Worm (Caenorhabditis elegans): ENCODE measurements around the gene tcc-1.
"Not testable (repeated sequence)": the region's sequence is repeated elsewhere in the genome, so short reads cannot be mapped to it uniquely, and the experiment has no call there.

The tcc-1 gene

ce11 chrV:17855889-17856288 lies at the start of gene tcc-1:
Gene tcc-1, minus strand, starts transcription at chrV:17855989.
- TF ChIP-seq pqm-1 (tag; optimal IDR thresholded peaks at IDR 0.05) (no peak), C16A3.4 (tag; optimal IDR thresholded peaks at IDR 0.05) (no peak), lin-35 (GFP tag; optimal IDR thresholded peaks at IDR 0.05) (no peak), grh-1 (GFP tag; IDR thresholded peaks at IDR 0.05) (no peak), unc-98 (GFP tag; IDR thresholded peaks at IDR 0.05) (no peak)

ce11 chrV:17903829-17904228 lies 48.0 kb upstream of the tcc-1 start, which contains the start of gene C06H5.14:
Gene C06H5.14, plus strand, starts transcription at chrV:17904129.
- TF ChIP-seq snpc-4 (tag; optimal IDR thresholded peaks at IDR 0.05); ceh-63 (GFP tag; optimal IDR thresholded peaks at IDR 0.05); lin-13 (GFP tag; optimal IDR thresholded peaks at IDR 0.05): not testable (repeated sequence)

- TF ChIP-seq aly-2 (tag; optimal IDR thresholded peaks at IDR 0.05): no peak
- no peak for TF ChIP-seq pag-3 (tag; optimal IDR thresholded peaks at IDR 0.05; ENCODE audit: borderline replicate concordance, insufficient read depth)
- TF ChIP-seq nhr-90 (tag; optimal IDR thresholded peaks at IDR 0.05; ENCODE audit: poor library complexity): no peak
- no peak for TF ChIP-seq pqm-1 (tag; optimal IDR thresholded peaks at IDR 0.05)
- TF ChIP-seq lin-35 (GFP tag; optimal IDR thresholded peaks at IDR 0.05): no peak
- no peak for TF ChIP-seq ces-1 (GFP tag; optimal IDR thresholded peaks at IDR 0.05)
- TF ChIP-seq ceh-90 (tag; optimal IDR thresholded peaks at IDR 0.05): no peak
- no peak for TF ChIP-seq nhr-71 (tag; optimal IDR thresholded peaks at IDR 0.05)
- TF ChIP-seq ztf-4 (tag; optimal IDR thresholded peaks at IDR 0.05): no peak
- TF ChIP-seq fkh-8 (tag; optimal IDR thresholded peaks at IDR 0.05): no peak
- TF ChIP-seq nhr-237 (tag; optimal IDR thresholded peaks at IDR 0.05): no peak
- TF ChIP-seq nhr-20 (tag; optimal IDR thresholded peaks at IDR 0.05): no peak
- TF ChIP-seq lin-39 (tag; optimal IDR thresholded peaks at IDR 0.05): no peak
- no peak for TF ChIP-seq hlh-17 (GFP tag; optimal IDR thresholded peaks at IDR 0.05; ENCODE audit: borderline replicate concordance)
Measured at ce11 chrV:17899503-17899902, 43.7 kb upstream of the tcc-1 start, which contains the start of gene fbxa-157. Gene fbxa-157, plus strand, starts transcription at chrV:17899803.

ce11 chrV:17897646-17898045 lies 41.9 kb upstream of the tcc-1 start, which contains the start of gene C06H5.13:
Gene C06H5.13, minus strand, starts transcription at chrV:17897746.
- TF ChIP-seq unc-86, egl-13, pax-3 (tag; optimal IDR thresholded peaks at IDR 0.05): not testable (repeated sequence)

ce11 chrV:17896736-17897353 lies 41.1 kb upstream of the tcc-1 start, which contains the start of gene fbxa-156:
Gene fbxa-156, minus strand, starts transcription at chrV:17896786.
- TF ChIP-seq elt-2 (tag; optimal IDR thresholded peaks at IDR 0.05) (peak; percentile 25), aha-1 (tag; optimal IDR thresholded peaks at IDR 0.05) (no peak)

- not testable (repeated sequence) for TF ChIP-seq skn-1, unc-30, snpc-4 (tag; optimal IDR thresholded peaks at IDR 0.05)
Measured at ce11 chrV:17894485-17894884, 38.7 kb upstream of the tcc-1 start, which contains the start of gene C06H5.12. Gene C06H5.12, plus strand, starts transcription at chrV:17894785.

ce11 chrV:17893959-17894358 lies 38.2 kb upstream of the tcc-1 start, which contains the start of gene C06H5.11:
Gene C06H5.11, minus strand, starts transcription at chrV:17894059.
- TF ChIP-seq hlh-4 (tag; optimal IDR thresholded peaks at IDR 0.05); blmp-1 (tag; optimal IDR thresholded peaks at IDR 0.05); efl-1 (optimal IDR thresholded peaks at IDR 0.05); efl-1 (GFP tag; optimal IDR thresholded peaks at IDR 0.05 in 1 of 2): not testable (repeated sequence)

Measured in whole organism, L1 larva.